Fruit fly (Drosophila melanogaster): ENCODE data around the gene mbc.

The mbc gene

DNA sequence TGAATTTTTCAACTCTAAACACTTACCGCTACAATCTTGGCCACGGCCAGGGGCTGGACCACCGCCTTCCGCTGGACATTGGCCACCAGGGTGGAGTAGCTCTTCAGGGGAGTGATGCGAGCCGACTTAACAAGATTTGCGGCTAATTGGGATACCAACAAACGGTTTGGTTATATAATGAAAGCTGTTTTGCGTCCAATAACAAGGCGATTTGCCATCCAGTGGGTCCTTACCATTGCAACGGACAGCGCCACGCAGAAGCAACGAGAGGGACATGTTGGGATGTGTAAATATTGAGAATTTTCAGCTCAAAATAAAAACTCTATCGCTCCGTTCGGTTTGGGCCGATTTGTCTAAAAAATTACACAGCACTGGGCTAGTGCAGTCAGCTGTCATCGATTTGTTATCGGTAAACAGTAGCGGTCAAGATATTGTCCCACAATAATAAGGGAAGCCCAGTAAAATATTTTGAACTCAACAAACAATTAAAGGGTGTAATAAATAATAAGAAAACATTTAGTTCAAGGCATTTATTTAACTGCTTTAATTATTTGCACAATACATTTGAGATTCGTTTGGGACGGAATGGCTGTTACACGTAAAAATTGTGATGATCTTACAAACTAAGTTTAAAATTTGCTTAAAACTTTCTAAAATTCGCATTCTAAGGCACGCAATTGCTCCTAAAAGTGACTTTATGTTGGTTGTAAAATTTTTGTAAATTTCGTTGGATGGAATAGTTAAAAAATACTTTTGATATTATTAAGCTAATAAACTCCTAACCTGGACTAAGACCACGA is 21.1 kb upstream of the mbc start, which contains the start of gene SdhD (continued):
- TF ChIP-seq CG10669 (GFP tag; optimal IDR thresholded peaks at IDR 0.05) (peak; percentile 7), CG32006 (GFP tag; optimal IDR thresholded peaks at IDR 0.05) (no peak), cyc (GFP tag; optimal IDR thresholded peaks at IDR 0.05) (no peak), dsx (GFP tag; optimal IDR thresholded peaks at IDR 0.05; ENCODE audit: poor library complexity, severe bottlenecking) (no peak), Sox15 (GFP tag; optimal IDR thresholded peaks at IDR 0.05) (no peak), vri (GFP tag; optimal IDR thresholded peaks at IDR 0.05) (peak; percentile 47), CG1621 (tag; optimal IDR thresholded peaks at IDR 0.05) (no peak), Met (GFP tag; optimal IDR thresholded peaks at IDR 0.05) (peak; percentile 51), CG11902 (GFP tag; optimal IDR thresholded peaks at IDR 0.05) (no peak), CG3032 (tag; optimal IDR thresholded peaks at IDR 0.05) (no peak), CG8119 (GFP tag; IDR thresholded peaks at IDR 0.05) (no peak), CG15336 (GFP tag; IDR thresholded peaks at IDR 0.05) (no peak; the same call in 1 of the 2 replicates), Lpt (GFP tag; optimal IDR thresholded peaks at IDR 0.05) (no peak), CG16779 (tag; optimal IDR thresholded peaks at IDR 0.05) (no peak), CG11762 (GFP tag; optimal IDR thresholded peaks at IDR 0.05; ENCODE audit: insufficient read depth) (no peak), CG8632 (GFP tag; optimal IDR thresholded peaks at IDR 0.05) (peak; percentile 2), net (GFP tag; optimal IDR thresholded peaks at IDR 0.05) (no peak)

DNA sequence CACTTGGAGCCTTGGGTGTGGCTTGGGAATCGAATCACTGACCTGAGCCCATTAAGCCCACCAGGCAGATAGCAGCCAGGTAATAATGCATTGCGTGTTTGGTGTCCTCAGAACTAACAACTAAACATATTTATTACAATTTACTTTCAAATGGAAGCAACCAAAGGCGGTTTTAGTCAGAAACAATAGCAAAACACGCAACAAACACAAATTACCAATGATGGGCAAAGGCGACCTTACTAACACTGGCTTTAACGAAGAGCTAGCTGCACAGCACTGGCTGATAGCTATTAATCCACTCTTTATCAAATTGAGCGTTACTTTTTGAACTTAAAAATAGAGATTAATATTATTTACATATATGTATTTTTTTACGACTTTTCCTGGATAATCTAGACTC is 18.6 kb upstream of the mbc start, which contains the start of gene udt:
Gene udt (minus strand): TSS at position 249 of the 400 bp plus-strand sequence.
- TF ChIP-seq CG6163 (GFP tag; IDR thresholded peaks at IDR 0.05) (peak; percentile 24; the same call in 2 of the 3 replicates), CG6854 (GFP tag; optimal IDR thresholded peaks at IDR 0.05) (no peak), Smox (GFP tag; optimal IDR thresholded peaks at IDR 0.05) (no peak), CG3919 (GFP tag; optimal IDR thresholded peaks at IDR 0.05) (peak; percentile 17), svp (GFP tag) (peak; percentile 33), CG11762 (GFP tag; optimal IDR thresholded peaks at IDR 0.05; ENCODE audit: insufficient read depth) (no peak), vri (GFP tag; optimal IDR thresholded peaks at IDR 0.05) (peak; percentile 18), CG8632 (GFP tag; optimal IDR thresholded peaks at IDR 0.05) (no peak), CG16779 (tag; optimal IDR thresholded peaks at IDR 0.05) (no peak), CG10669 (GFP tag; optimal IDR thresholded peaks at IDR 0.05) (no peak)

dm6 chr3R:23763622-23764273 is 17.8 kb upstream of the mbc start, which contains the start of gene Lsd-1:
Gene Lsd-1 (plus strand): TSS chr3R:23763857.
- TF ChIP-seq spab (GFP tag; optimal IDR thresholded peaks at IDR 0.05) (peak; percentile 51), CG1621 (tag; optimal IDR thresholded peaks at IDR 0.05) (peak; percentile 29), salr (GFP tag; optimal IDR thresholded peaks at IDR 0.05) (no peak), CG31627 (GFP tag; optimal IDR thresholded peaks at IDR 0.05) (no peak), Eip93F (GFP tag; optimal IDR thresholded peaks at IDR 0.05) (no peak), Sox15 (GFP tag; optimal IDR thresholded peaks at IDR 0.05) (no peak), CG6792 (GFP tag; optimal IDR thresholded peaks at IDR 0.05) (peak; percentile 32), CG9139 (GFP tag; optimal IDR thresholded peaks at IDR 0.05) (peak; percentile 60), Gug (GFP tag; IDR thresholded peaks at IDR 0.05) (peak; percentile 12; the same call in 1 of the 2 replicates), esn (GFP tag; optimal IDR thresholded peaks at IDR 0.05) (peak; percentile 31), dac (GFP tag; optimal IDR thresholded peaks at IDR 0.05) (no peak), Met (GFP tag; optimal IDR thresholded peaks at IDR 0.05) (peak; percentile 20), Hr38 (GFP tag; optimal IDR thresholded peaks at IDR 0.05) (no peak), CG34406 (GFP tag; optimal IDR thresholded peaks at IDR 0.05) (peak; percentile 33), Sox102F (GFP tag; optimal IDR thresholded peaks at IDR 0.05) (no peak), achi (GFP tag; optimal IDR thresholded peaks at IDR 0.05) (peak; percentile 1), Lpt (GFP tag; optimal IDR thresholded peaks at IDR 0.05) (no peak), CG6854 (GFP tag; optimal IDR thresholded peaks at IDR 0.05) (no peak), cyc (GFP tag; optimal IDR thresholded peaks at IDR 0.05) (no peak), Ets21C (GFP tag; optimal IDR thresholded peaks at IDR 0.05) (no peak), CG16779 (tag; optimal IDR thresholded peaks at IDR 0.05) (peak; percentile 69), CG8319 (GFP tag; optimal IDR thresholded peaks at IDR 0.05) (no peak), CG7368 (GFP tag; optimal IDR thresholded peaks at IDR 0.05) (no peak), CG15336 (GFP tag; IDR thresholded peaks at IDR 0.05) (peak; percentile 80), lz (GFP tag; optimal IDR thresholded peaks at IDR 0.05) (no peak), Sox14 (GFP tag; optimal IDR thresholded peaks at IDR 0.05) (peak; percentile 29), CG6163 (GFP tag; IDR thresholded peaks at IDR 0.05) (peak; percentile 44), ss (GFP tag; optimal IDR thresholded peaks at IDR 0.05) (peak; percentile 81 to 82), CG6276 (GFP tag; optimal IDR thresholded peaks at IDR 0.05) (peak; percentile 71), CG3032 (tag; optimal IDR thresholded peaks at IDR 0.05) (peak; percentile 62), CG8632 (GFP tag; optimal IDR thresholded peaks at IDR 0.05) (no peak), eg (GFP tag; IDR thresholded peaks at IDR 0.05) (peak; percentile 51; the same call in 2 of the 3 replicates), net (GFP tag; optimal IDR thresholded peaks at IDR 0.05) (peak; percentile 64)

Data from whole organism, prepupa.